Fruit fly (Drosophila melanogaster) Kc167 (cell line): ENCODE data around the gene Eato.

ENCODE experiments used
- Myc ChIP-seq: fragments of >200 bp; optimal IDR thresholded peaks from 2 replicates; lab custom pipeline; 2017; ENCODE audit warnings: missing external identifiers
- Sin3A ChIP-seq: fragments of >200 bp; optimal IDR thresholded peaks from 2 replicates; lab custom pipeline; 2018; ENCODE audit warnings: missing external identifiers
- h ChIP-seq: fragments of >200 bp; optimal IDR thresholded peaks from 3 replicates; lab custom pipeline; 2018; ENCODE audit warnings: missing external identifiers
- insv ChIP-seq: fragments of >200 bp; optimal IDR thresholded peaks from 3 replicates; lab custom pipeline; 2018; ENCODE audit warnings: missing external identifiers
- psq ChIP-seq: fragments of >200 bp; optimal IDR thresholded peaks from 2 replicates; lab custom pipeline; 2017; ENCODE audit warnings: missing external identifiers
- ttk ChIP-seq: sonication (Bioruptor generic); optimal IDR thresholded peaks from 2 replicates; lab custom pipeline; 2017; ENCODE audit warnings: missing external identifiers

Eato gene

dm6 chr2L:13811323-13811722 lies 27.4 kb downstream of the Eato start, which contains the start of the genes Adat1 and CG16865:
TSS of gene Adat1 (minus strand) at chr2L:13811474.
TSS of gene CG16865 (plus strand) at chr2L:13811522.
- TF ChIP-seq Sin3A (lab: Kevin White, UChicago) (no peak), ttk (no peak), Myc (no peak), insv (lab: Kevin White, UChicago) (no peak), h (no peak), psq (lab: Kevin White, UChicago) (no peak)

- TF ChIP-seq insv (lab: Kevin White, UChicago) (no peak), Myc (no peak)
Measured at dm6 chr2L:13813156-13813555, 29.3 kb downstream of the Eato start, which contains the start of gene CG16888. TSS of gene CG16888 (minus strand) at chr2L:13813256.

dm6 chr2L:13813604-13814178 lies 29.8 kb downstream of the Eato start, which contains the start of gene Sos:
TSS of gene Sos (plus strand) at chr2L:13813816.
- TF ChIP-seq Sin3A (lab: Kevin White, UChicago) (no peak), Myc (no peak), ttk (no peak), h (no peak), insv (lab: Kevin White, UChicago) (no peak), psq (lab: Kevin White, UChicago) (no peak)

dm6 chr2L:13820176-13820575 lies 36.3 kb downstream of the Eato start:
- TF ChIP-seq insv (lab: Kevin White, UChicago) (no peak), Myc (no peak), Sin3A (lab: Kevin White, UChicago) (no peak), ttk (no peak), psq (lab: Kevin White, UChicago) (no peak), h (no peak)

- TF ChIP-seq psq (lab: Kevin White, UChicago) = no peak
- no peak for TF ChIP-seq ttk
- no peak for TF ChIP-seq Sin3A (lab: Kevin White, UChicago)
- no peak for TF ChIP-seq Myc
- TF ChIP-seq h = no peak
- no peak for TF ChIP-seq insv (lab: Kevin White, UChicago)
Measured at dm6 chr2L:13820948-13821347, 37.1 kb downstream of the Eato start, which contains the start of gene b. TSS of gene b (plus strand) at chr2L:13821248.

- TF ChIP-seq Myc (no peak), h (no peak), Sin3A (lab: Kevin White, UChicago) (no peak)
Measured at dm6 chr2L:13827557-13827956, 43.7 kb downstream of the Eato start, which contains the start of gene PolG1. TSS of gene PolG1 (minus strand) at chr2L:13827772.

dm6 chr2L:13829540-13829939 lies 45.7 kb downstream of the Eato start, which contains the start of the genes Arpc1 and Orc5:
TSS of gene Arpc1 (minus strand) at chr2L:13829741.
TSS of gene Orc5 (plus strand) at chr2L:13829837.
- TF ChIP-seq psq (lab: Kevin White, UChicago) (no peak), Myc (no peak), ttk (no peak), Sin3A (lab: Kevin White, UChicago) (no peak), insv (lab: Kevin White, UChicago) (no peak), h (no peak)

- TF ChIP-seq ttk (no peak), h (no peak), psq (lab: Kevin White, UChicago) (no peak), Myc (no peak), insv (lab: Kevin White, UChicago) (no peak), Sin3A (lab: Kevin White, UChicago) (no peak)
Measured at dm6 chr2L:13833058-13833457, 49.2 kb downstream of the Eato start, which contains the start of the genes GatC, PolG2 and Polr2C. TSS of gene GatC (minus strand) at chr2L:13833105. TSS of gene PolG2 (minus strand) at chr2L:13833105. TSS of gene Polr2C (plus strand) at chr2L:13833337.

dm6 chr2L:13835002-13835910 lies 51.4 kb downstream of the Eato start, which contains the start of the genes mRpS23 and CenG1A:
TSS of gene mRpS23 (minus strand) at chr2L:13835072.
TSS of gene CenG1A (plus strand) at chr2L:13835564.
- TF ChIP-seq psq (lab: Kevin White, UChicago) (no peak), Sin3A (lab: Kevin White, UChicago) (peak; percentile 60)

dm6 chr2L:13835959-13836358 lies 52.1 kb downstream of the Eato start:
- TF ChIP-seq ttk (no peak), Sin3A (lab: Kevin White, UChicago) (no peak), psq (lab: Kevin White, UChicago) (no peak), Myc (no peak), insv (lab: Kevin White, UChicago) (no peak), h (no peak)

- TF ChIP-seq insv (lab: Kevin White, UChicago) (no peak), psq (lab: Kevin White, UChicago) (no peak)
Measured at dm6 chr2L:13837579-13837978, 53.7 kb downstream of the Eato start.

dm6 chr2L:13838647-13839390 lies 54.9 kb downstream of the Eato start:
- TF ChIP-seq Myc = no peak
- no peak for TF ChIP-seq psq (lab: Kevin White, UChicago)
- no peak for TF ChIP-seq Sin3A (lab: Kevin White, UChicago)
- TF ChIP-seq ttk = no peak
- no peak for TF ChIP-seq insv (lab: Kevin White, UChicago)
- TF ChIP-seq h = no peak
